Fruit fly (Drosophila melanogaster) whole organism, pupa: ENCODE results near the gene Teh1.
A peak's percentile ranks its signal among the peaks of the same experiment; 100 is the strongest.

Experiments
- CG10348 ChIP-seq: fragments of 200-800 bp; sonication (Bioruptor generic); IDR thresholded peaks from 2 replicates; pipeline ENCODE4 v1.3.6; 2022; ENCODE audit warnings: missing biosample characterization, missing genetic modification characterization
- CG12605 ChIP-seq: fragments of 200-800 bp; sonication (Bioruptor generic); IDR thresholded peaks from 2 replicates; pipeline ENCODE4 v1.3.6; 2022; ENCODE audit warnings: missing biosample characterization, missing genetic modification characterization
- CG8301 ChIP-seq: fragments of 200-800 bp; sonication (Bioruptor generic); optimal IDR thresholded peaks from 2 replicates; lab custom pipeline; 2018; ENCODE audit warnings: missing biosample characterization, mild to moderate bottlenecking, missing genetic modification characterization
- CG9948 ChIP-seq: fragments of 200-800 bp; sonication (Bioruptor generic); optimal IDR thresholded peaks from 2 replicates; lab custom pipeline; 2018; ENCODE audit warnings: missing biosample characterization, mild to moderate bottlenecking, missing genetic modification characterization, moderate library complexity
- EcR ChIP-seq: fragments of 200-800 bp; sonication (Bioruptor generic); optimal IDR thresholded peaks from 3 replicates; lab custom pipeline; 2019; ENCODE audit warnings: missing biosample characterization, missing genetic modification characterization, mild to moderate bottlenecking, moderate library complexity, missing genetic modification reagents
- Ets98B ChIP-seq: fragments of 200-800 bp; sonication (Bioruptor generic); IDR thresholded peaks from 2 replicates; pipeline ENCODE4 v1.3.6; 2022; ENCODE audit warnings: missing biosample characterization, missing genetic modification characterization
- Pif1B ChIP-seq: fragments of 200-800 bp; sonication (Bioruptor generic); optimal IDR thresholded peaks from 3 replicates; lab custom pipeline; 2016; ENCODE audit warnings: missing biosample characterization, missing genetic modification characterization
- Snoo ChIP-seq: fragments of 200-800 bp; sonication (Bioruptor generic); optimal IDR thresholded peaks from 3 replicates; lab custom pipeline; 2017; ENCODE audit warnings: missing biosample characterization, mild to moderate bottlenecking, missing genetic modification characterization, inconsistent platforms
- fd96Ca ChIP-seq: fragments of 200-800 bp; sonication (Bioruptor generic); IDR thresholded peaks from 3 replicates; pipeline ENCODE4 v1.3.6; 2022; ENCODE audit warnings: missing biosample characterization, missing genetic modification characterization
- gl ChIP-seq: fragments of 200-800 bp; sonication (Bioruptor generic); optimal IDR thresholded peaks from 2 replicates; lab custom pipeline; 2018; ENCODE audit warnings: missing biosample characterization, mild to moderate bottlenecking, missing genetic modification characterization

- TF ChIP-seq CG9948 (tag; lab: Kevin White, UChicago) (no peak), CG12605 (GFP tag; lab: Robert Waterston, UW) (no peak), EcR (GFP tag; lab: Kevin White, UChicago) (no peak), Snoo (peak; percentile 84), gl (tag; lab: Kevin White, UChicago) (no peak), fd96Ca (no peak), Pif1B (GFP tag; lab: Kevin White, UChicago) (peak; percentile 9), CG8301 (tag; lab: Kevin White, UChicago) (no peak), CG10348 (no peak), Ets98B (GFP tag; lab: Robert Waterston, UW) (no peak)
These were observed 45.5 kb upstream of the Teh1 start for dm6 chr3R:9913442-9913841.
